Fruit fly (Drosophila melanogaster) Kc167 (cell line): ENCODE results near the gene png.

Source experiments
- Myc ChIP-seq: fragments of >200 bp; optimal IDR thresholded peaks from 2 replicates; lab custom pipeline; 2017; ENCODE audit warnings: missing external identifiers
- Sin3A ChIP-seq: fragments of >200 bp; optimal IDR thresholded peaks from 2 replicates; lab custom pipeline; 2018; ENCODE audit warnings: missing external identifiers
- h ChIP-seq: fragments of >200 bp; optimal IDR thresholded peaks from 3 replicates; lab custom pipeline; 2018; ENCODE audit warnings: missing external identifiers
- insv ChIP-seq: fragments of >200 bp; optimal IDR thresholded peaks from 3 replicates; lab custom pipeline; 2018; ENCODE audit warnings: missing external identifiers
- psq ChIP-seq: fragments of >200 bp; optimal IDR thresholded peaks from 2 replicates; lab custom pipeline; 2017; ENCODE audit warnings: missing external identifiers
- ttk ChIP-seq: sonication (Bioruptor generic); optimal IDR thresholded peaks from 2 replicates; lab custom pipeline; 2017; ENCODE audit warnings: missing external identifiers

dm6 chrX:1346256-1346655 lies 11.1 kb downstream of the png start, which contains the start of gene Tsp2A:
- no peak for TF ChIP-seq Sin3A (lab: Kevin White, UChicago)
- no peak for TF ChIP-seq h (lab: Kevin White, UChicago)
- TF ChIP-seq psq = no peak
- TF ChIP-seq ttk = no peak
- TF ChIP-seq insv (lab: Kevin White, UChicago) = no peak
- no peak for TF ChIP-seq Myc (lab: Kevin White, UChicago)
